Worm (Caenorhabditis elegans): Measurements from ENCODE around the gene tag-329.

ce11 chrV:9583323-9583644, 48.6 kb downstream of the tag-329 start, which contains the start of gene K09G1.1:
- TF ChIP-seq ets-7 (tag; optimal IDR thresholded peaks at IDR 0.05) (no peak), hnd-1 (tag; optimal IDR thresholded peaks at IDR 0.05) (no peak), scrt-1 (GFP tag; IDR thresholded peaks at IDR 0.05) (no peak), ama-1 (optimal IDR thresholded peaks at IDR 0.05) (no peak), flt-1 (GFP tag; IDR thresholded peaks at IDR 0.05) (no peak), hmbx-1 (tag; optimal IDR thresholded peaks at IDR 0.05) (no peak), sea-1 (GFP tag; conservative IDR thresholded peaks at IDR 0.05) (no peak), hmg-4 (GFP tag; optimal IDR thresholded peaks at IDR 0.05) (no peak), tbx-37 (GFP tag; conservative IDR thresholded peaks at IDR 0.05) (no peak), aly-1 (tag; optimal IDR thresholded peaks at IDR 0.05) (no peak), F13C5.2 (tag; optimal IDR thresholded peaks at IDR 0.05) (no peak)
